Fruit fly (Drosophila melanogaster): ENCODE data around the gene Rcd7.
A peak's percentile ranks its signal among the peaks of the same experiment; 100 is the strongest.

The Rcd7 gene

DNA sequence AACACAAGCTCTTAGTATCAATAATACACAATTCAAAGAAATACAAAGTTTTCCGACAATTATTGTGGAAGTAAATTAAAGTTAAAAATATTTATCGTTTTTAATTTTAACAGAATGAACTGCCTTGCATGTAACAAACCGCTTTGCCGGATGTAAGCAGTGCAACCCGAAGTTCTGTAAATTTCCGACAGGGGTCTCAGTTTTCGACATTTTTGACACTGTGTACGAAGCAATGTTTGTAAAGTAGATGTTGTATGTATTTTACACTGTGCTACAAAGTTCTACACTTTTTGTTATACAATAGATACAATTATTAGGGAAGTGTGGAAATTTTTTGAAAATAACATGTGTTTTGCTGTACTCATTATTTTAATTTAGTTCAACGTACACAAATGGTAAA lies 28.4 kb upstream of the Rcd7 start (continued):
- peak; percentile 75 for TF ChIP-seq chn (GFP tag; optimal IDR thresholded peaks at IDR 0.05)
- TF ChIP-seq dimm (GFP tag; IDR thresholded peaks at IDR 0.05) = peak; percentile 82
- peak; percentile 78 for TF ChIP-seq CG17612 (GFP tag; IDR thresholded peaks at IDR 0.05)
- TF ChIP-seq crol (GFP tag; IDR thresholded peaks at IDR 0.05) = no peak; the same call in 1 of the 2 replicates
- peak; percentile 91 for TF ChIP-seq al (GFP tag; IDR thresholded peaks at IDR 0.05)
- peak; percentile 91 for TF ChIP-seq crc (GFP tag; optimal IDR thresholded peaks at IDR 0.05)
- TF ChIP-seq CG7987 (GFP tag; optimal IDR thresholded peaks at IDR 0.05) = peak; percentile 97
- peak; percentile 61 for TF ChIP-seq CG6854 (GFP tag; optimal IDR thresholded peaks at IDR 0.05)
- TF ChIP-seq CG17186 (GFP tag; optimal IDR thresholded peaks at IDR 0.05) = peak; percentile 13
- peak; percentile 78 for TF ChIP-seq fd96Cb (tag; optimal IDR thresholded peaks at IDR 0.05)
- peak; percentile 91 for TF ChIP-seq CG6175 (GFP tag; IDR thresholded peaks at IDR 0.05)
- no peak for TF ChIP-seq CG15073 (GFP tag; optimal IDR thresholded peaks at IDR 0.05)
- TF ChIP-seq Dip2 (GFP tag; IDR thresholded peaks at IDR 0.05) = no peak
- peak; percentile 84 for TF ChIP-seq NK7.1 (GFP tag; optimal IDR thresholded peaks at IDR 0.05)
- peak; percentile 89 for TF ChIP-seq ems (GFP tag; optimal IDR thresholded peaks at IDR 0.05)
- TF ChIP-seq gro (GFP tag; optimal IDR thresholded peaks at IDR 0.05) = peak; percentile 96
- TF ChIP-seq dysf (GFP tag; IDR thresholded peaks at IDR 0.05) = peak; percentile 92
- TF ChIP-seq CG13424 (tag; optimal IDR thresholded peaks at IDR 0.05) = peak; percentile 70
- TF ChIP-seq Taf1 (GFP tag; IDR thresholded peaks at IDR 0.05) = peak; percentile 64; the same call in 1 of the 2 replicates
- peak; percentile 90 for TF ChIP-seq Xbp1 (GFP tag; optimal IDR thresholded peaks at IDR 0.05)
- TF ChIP-seq bigmax (GFP tag; optimal IDR thresholded peaks at IDR 0.05) = peak; percentile 30
- no peak for TF ChIP-seq gcm (GFP tag; optimal IDR thresholded peaks at IDR 0.05)
- TF ChIP-seq Vsx1 (GFP tag; optimal IDR thresholded peaks at IDR 0.05) = peak; percentile 84
- peak; percentile 84 for TF ChIP-seq CG18599 (GFP tag; optimal IDR thresholded peaks at IDR 0.05)
- peak; percentile 68 for TF ChIP-seq CG3163 (GFP tag; optimal IDR thresholded peaks at IDR 0.05)
- TF ChIP-seq sima (GFP tag; optimal IDR thresholded peaks at IDR 0.05) = peak; percentile 82
- TF ChIP-seq tap (tag; optimal IDR thresholded peaks at IDR 0.05) = peak; percentile 27
- TF ChIP-seq pho (GFP tag; optimal IDR thresholded peaks at IDR 0.05) = peak; percentile 75
- no peak for TF ChIP-seq CG8924 (tag; optimal IDR thresholded peaks at IDR 0.05)
- no peak for TF ChIP-seq nerfin-1 (tag; optimal IDR thresholded peaks at IDR 0.05)
- TF ChIP-seq CG10462 (GFP tag; optimal IDR thresholded peaks at IDR 0.05) = peak; percentile 37
- peak; percentile 95 for TF ChIP-seq mam (GFP tag; optimal IDR thresholded peaks at IDR 0.05)
- TF ChIP-seq CG13296 (GFP tag; optimal IDR thresholded peaks at IDR 0.05) = peak; percentile 70
- peak; percentile 80 for TF ChIP-seq CG15601 (tag; optimal IDR thresholded peaks at IDR 0.05)
- no peak for TF ChIP-seq prd (optimal IDR thresholded peaks at IDR 0.05)
- TF ChIP-seq prd (GFP tag; IDR thresholded peaks at IDR 0.05) = peak; percentile 89
- TF ChIP-seq gsb (GFP tag; IDR thresholded peaks at IDR 0.05) = peak; percentile 81
- TF ChIP-seq CG6683 (GFP tag; optimal IDR thresholded peaks at IDR 0.05) = no peak
- TF ChIP-seq nmo (GFP tag; optimal IDR thresholded peaks at IDR 0.05) = peak; percentile 87
- peak; percentile 86 for TF ChIP-seq CG8944 (GFP tag; optimal IDR thresholded peaks at IDR 0.05)
- TF ChIP-seq CG10543 (GFP tag; optimal IDR thresholded peaks at IDR 0.05) = peak; percentile 87
- TF ChIP-seq CG14014 (GFP tag; IDR thresholded peaks at IDR 0.05) = peak; percentile 85; the same call in 1 of the 2 replicates
- no peak for TF ChIP-seq zen2 (GFP tag; IDR thresholded peaks at IDR 0.05; ENCODE audit: partially characterized antibody)
- peak; percentile 91 for TF ChIP-seq Dbx (GFP tag; IDR thresholded peaks at IDR 0.05)
- TF ChIP-seq CG11247 (GFP tag; IDR thresholded peaks at IDR 0.05) = peak; percentile 96
- peak; percentile 89 for TF ChIP-seq CG17912 (GFP tag; optimal IDR thresholded peaks at IDR 0.05)
- peak; percentile 33 for TF ChIP-seq CG4617 (GFP tag; optimal IDR thresholded peaks at IDR 0.05; ENCODE audit: borderline replicate concordance)
- peak; percentile 82 for TF ChIP-seq Bgb (GFP tag; IDR thresholded peaks at IDR 0.05; ENCODE audit: partially characterized antibody)
- TF ChIP-seq hbn (GFP tag; IDR thresholded peaks at IDR 0.05; ENCODE audit: partially characterized antibody) = no peak
- peak; percentile 82; the same call in 1 of the 2 replicates for TF ChIP-seq ro (GFP tag; IDR thresholded peaks at IDR 0.05)
- peak; percentile 48 for TF ChIP-seq Dref (GFP tag; IDR thresholded peaks at IDR 0.05)

Data from whole organism, embryonic.